Fruit fly (Drosophila melanogaster): ENCODE measurements around the gene CG14089.

The CG14089 gene

dm6 chr3L:19291465-19292413 lies 11.1 kb upstream of the CG14089 start:
- TF ChIP-seq CG16863 (GFP tag; optimal IDR thresholded peaks at IDR 0.05): no peak
- no peak for TF ChIP-seq Poxn (GFP tag; IDR thresholded peaks at IDR 0.05)
- no peak for TF ChIP-seq CG30403 (GFP tag; optimal IDR thresholded peaks at IDR 0.05)
- TF ChIP-seq Med (GFP tag): peak; percentile 72
- peak; percentile 95 for TF ChIP-seq ERR (GFP tag; optimal IDR thresholded peaks at IDR 0.05)
- TF ChIP-seq hbn (GFP tag; IDR thresholded peaks at IDR 0.05; ENCODE audit: partially characterized antibody): no peak
- peak; percentile 7 for TF ChIP-seq Deaf1 (tag; optimal IDR thresholded peaks at IDR 0.05)
- TF ChIP-seq CG13894 (tag; optimal IDR thresholded peaks at IDR 0.05): peak; percentile 78
- no peak for TF ChIP-seq CG3726 (GFP tag; IDR thresholded peaks at IDR 0.05)
- TF ChIP-seq ttk (GFP tag; IDR thresholded peaks at IDR 0.05): no peak
- TF ChIP-seq Ets65A (GFP tag): peak; percentile 35
- TF ChIP-seq mld (GFP tag; IDR thresholded peaks at IDR 0.05; ENCODE audit: partially characterized antibody): 0 out of 3 replicates have a peak, but pooled peaks have one; percentile 32
- peak; percentile 49 for TF ChIP-seq sr (GFP tag; IDR thresholded peaks at IDR 0.05)
- no peak for TF ChIP-seq CG13775 (GFP tag; optimal IDR thresholded peaks at IDR 0.05)
- TF ChIP-seq Usf (GFP tag; optimal IDR thresholded peaks at IDR 0.05): no peak

DNA sequence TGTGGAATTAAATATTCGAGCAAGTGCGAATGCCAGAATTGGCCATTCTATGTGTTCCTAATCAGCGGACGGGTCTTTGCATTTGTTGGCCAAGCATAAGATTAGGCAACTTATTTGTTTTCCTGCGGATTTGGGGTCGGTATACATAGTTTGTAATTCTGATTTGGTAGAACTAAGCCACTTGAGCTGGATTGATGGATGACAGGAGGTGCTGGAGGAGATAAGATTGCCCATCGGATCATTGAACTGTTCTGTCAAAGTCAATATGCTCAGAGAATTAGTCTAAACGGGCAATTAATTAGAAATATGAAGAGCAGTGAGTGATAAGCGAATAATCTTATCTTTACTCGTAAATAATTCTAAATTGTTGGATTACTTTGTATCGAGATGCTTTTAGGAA lies 8.8 kb upstream of the CG14089 start:
- TF ChIP-seq lab (GFP tag; optimal IDR thresholded peaks at IDR 0.05) (peak; percentile 4), Atf6 (GFP tag; IDR thresholded peaks at IDR 0.05) (0 out of 2 replicates have a peak, but pooled peaks have one; percentile 24), CG34376 (GFP tag; optimal IDR thresholded peaks at IDR 0.05) (peak; percentile 26), maf-S (GFP tag; optimal IDR thresholded peaks at IDR 0.05) (no peak), CG7745 (tag; optimal IDR thresholded peaks at IDR 0.05) (peak; percentile 4), lilli (GFP tag; optimal IDR thresholded peaks at IDR 0.05) (no peak), mirr (GFP tag; optimal IDR thresholded peaks at IDR 0.05) (peak; percentile 95), Pdp1 (GFP tag; optimal IDR thresholded peaks at IDR 0.05) (peak in 1 of 2 experiments; percentile 2), CG30431 (GFP tag; optimal IDR thresholded peaks at IDR 0.05) (no peak), run (tag; optimal IDR thresholded peaks at IDR 0.05) (peak; percentile 68), bab2 (GFP tag; optimal IDR thresholded peaks at IDR 0.05) (no peak), CG15479 (GFP tag; optimal IDR thresholded peaks at IDR 0.05) (peak; percentile 21), sqz (GFP tag; optimal IDR thresholded peaks at IDR 0.05) (no peak), B-H1 (GFP tag; IDR thresholded peaks at IDR 0.05) (no peak), grn (GFP tag; optimal IDR thresholded peaks at IDR 0.05) (peak; percentile 84), lola (GFP tag; optimal IDR thresholded peaks at IDR 0.05) (no peak), gro (GFP tag; optimal IDR thresholded peaks at IDR 0.05) (peak; percentile 36), dm (GFP tag; optimal IDR thresholded peaks at IDR 0.05) (no peak), exex (tag; optimal IDR thresholded peaks at IDR 0.05) (peak; percentile 99), sug (tag; optimal IDR thresholded peaks at IDR 0.05) (peak; percentile 85), CG10543 (GFP tag; optimal IDR thresholded peaks at IDR 0.05) (peak; percentile 8), GATAe (GFP tag; conservative IDR thresholded peaks at IDR 0.05) (peak; percentile 37; the same call in 1 of the 2 replicates), CG18599 (GFP tag; optimal IDR thresholded peaks at IDR 0.05) (peak; percentile 15)
